Worm (Caenorhabditis elegans) whole organism, young adult: ENCODE measurements around the gene srz-60.

ENCODE experiments used
- B0035.1 ChIP-seq: sonication (generic microtip); optimal IDR thresholded peaks from 2 replicates; lab custom pipeline; 2016; ENCODE audit warnings: missing genetic modification characterization, mild to moderate bottlenecking, missing compliant biosample characterization, missing genotype, missing genetic modification reagents
- D2030.7 ChIP-seq: fragments of 200-800 bp; sonication (Bioruptor generic); IDR thresholded peaks from 2 replicates; pipeline ENCODE4 v1.3.6; 2022; ENCODE audit warnings: missing genetic modification reagents, missing genetic modification characterization, missing compliant biosample characterization
- F10E7.11 ChIP-seq: sonication (generic microtip); optimal IDR thresholded peaks from 2 replicates; lab custom pipeline; 2017; ENCODE audit warnings: mild to moderate bottlenecking, missing genetic modification characterization, moderate library complexity, missing compliant biosample characterization
- F33H1.4 ChIP-seq: fragments of 200-800 bp; sonication (Bioruptor generic); IDR thresholded peaks from 2 replicates; pipeline ENCODE4 v1.3.6; 2022; ENCODE audit warnings: missing genetic modification reagents, missing genetic modification characterization, missing compliant biosample characterization
- F49E8.2 ChIP-seq: sonication (generic microtip); optimal IDR thresholded peaks from 3 replicates; lab custom pipeline; 2017; ENCODE audit warnings: missing genetic modification characterization, mild to moderate bottlenecking, missing compliant biosample characterization, antibody characterized with exemption, moderate library complexity; ENCODE audit not compliant: insufficient read depth
- F55B11.4 ChIP-seq: sonication (generic microtip); optimal IDR thresholded peaks from 2 replicates; lab custom pipeline; 2016; ENCODE audit warnings: missing compliant biosample characterization, missing genetic modification characterization, borderline replicate concordance; ENCODE audit not compliant: insufficient read depth
- F57C9.4 ChIP-seq: sonication (generic microtip); optimal IDR thresholded peaks from 2 replicates; lab custom pipeline; 2017; ENCODE audit warnings: mild to moderate bottlenecking, missing genetic modification characterization, missing compliant biosample characterization
- K11D2.4 ChIP-seq: fragments of 200-800 bp; sonication (Bioruptor generic); IDR thresholded peaks from 2 replicates; pipeline ENCODE4 v1.3.6; 2022; ENCODE audit warnings: missing genetic modification reagents, missing genetic modification characterization, missing compliant biosample characterization
- K12H6.12 ChIP-seq: fragments of 200-800 bp; sonication (Bioruptor generic); optimal IDR thresholded peaks from 2 replicates; lab custom pipeline; 2018; ENCODE audit warnings: mild to moderate bottlenecking, missing genetic modification characterization, missing compliant biosample characterization
- Y53G8AR.9 ChIP-seq: fragments of 200-800 bp; sonication (Bioruptor generic); conservative IDR thresholded peaks from 2 replicates; pipeline ENCODE4 v1.3.6; 2022; ENCODE audit warnings: missing genetic modification reagents, missing genetic modification characterization, missing compliant biosample characterization
- Y56A3A.18 ChIP-seq: fragments of 200-800 bp; sonication (Bioruptor generic); IDR thresholded peaks from 2 replicates; pipeline ENCODE4 v1.3.6; 2022; ENCODE audit warnings: missing genetic modification reagents, missing genetic modification characterization, missing compliant biosample characterization
- Y79H2A.3 ChIP-seq: fragments of 200-800 bp; sonication (Bioruptor generic); conservative IDR thresholded peaks from 2 replicates; pipeline ENCODE4 v1.3.6; 2022; ENCODE audit warnings: missing genetic modification reagents, missing genetic modification characterization, missing compliant biosample characterization
- akir-1 ChIP-seq: fragments of 200-800 bp; sonication (Bioruptor generic); optimal IDR thresholded peaks from 2 replicates; lab custom pipeline; 2018; ENCODE audit warnings: mild to moderate bottlenecking, missing genetic modification characterization, moderate library complexity, missing compliant biosample characterization
- ceh-27 ChIP-seq: fragments of 200-800 bp; sonication (Bioruptor generic); optimal IDR thresholded peaks from 2 replicates; lab custom pipeline; 2018; ENCODE audit warnings: mild to moderate bottlenecking, missing genetic modification characterization, moderate library complexity, missing compliant biosample characterization
- ceh-40 ChIP-seq: fragments of 200-800 bp; sonication (Bioruptor generic); IDR thresholded peaks from 2 replicates; pipeline ENCODE4 v1.3.6; 2022; ENCODE audit warnings: missing genetic modification characterization, missing compliant biosample characterization
- ceh-91 ChIP-seq: fragments of 200-800 bp; sonication (Bioruptor generic); IDR thresholded peaks from 2 replicates; pipeline ENCODE4 v1.3.6; 2022; ENCODE audit warnings: missing genetic modification reagents, missing genetic modification characterization, missing compliant biosample characterization
- die-1 ChIP-seq: sonication (generic microtip); optimal IDR thresholded peaks from 2 replicates; lab custom pipeline; 2016; ENCODE audit warnings: missing genotype, mild to moderate bottlenecking, missing genetic modification characterization, missing compliant biosample characterization
- dox-1 ChIP-seq: fragments of 200-800 bp; sonication (Bioruptor generic); IDR thresholded peaks from 2 replicates; pipeline ENCODE4 v1.3.6; 2022; ENCODE audit warnings: missing genetic modification reagents, missing genetic modification characterization, missing compliant biosample characterization
- dpff-1 ChIP-seq: sonication (generic microtip); optimal IDR thresholded peaks from 2 replicates; lab custom pipeline; 2017; ENCODE audit warnings: mild to moderate bottlenecking, missing genetic modification characterization, missing compliant biosample characterization
- egrh-3 ChIP-seq: fragments of 200-800 bp; sonication (Bioruptor generic); IDR thresholded peaks from 2 replicates; pipeline ENCODE4 v1.3.6; 2022; ENCODE audit warnings: missing genetic modification reagents, missing genetic modification characterization, missing compliant biosample characterization
- fkh-3 ChIP-seq: sonication (generic microtip); optimal IDR thresholded peaks from 2 replicates; lab custom pipeline; 2016; ENCODE audit warnings: mild to moderate bottlenecking, missing genetic modification characterization, missing compliant biosample characterization
- him-1 ChIP-seq: sonication (generic microtip); optimal IDR thresholded peaks from 2 replicates; lab custom pipeline; 2016; ENCODE audit warnings: missing genotype, missing genetic modification reagents, missing genetic modification characterization, missing compliant biosample characterization
- hlh-26 ChIP-seq: fragments of 200-800 bp; sonication (Bioruptor generic); conservative IDR thresholded peaks from 2 replicates; pipeline ENCODE4 v1.3.6; 2022; ENCODE audit warnings: missing genetic modification reagents, missing genetic modification characterization, missing compliant biosample characterization
- hrde-1 ChIP-seq: sonication (generic microtip); optimal IDR thresholded peaks from 2 replicates; lab custom pipeline; 2016; ENCODE audit warnings: missing genetic modification characterization, mild to moderate bottlenecking, missing compliant biosample characterization, moderate library complexity, missing genotype, missing genetic modification reagents, borderline replicate concordance
- lsy-27 ChIP-seq: sonication (generic microtip); optimal IDR thresholded peaks from 2 replicates; lab custom pipeline; 2017; ENCODE audit warnings: missing genetic modification characterization, mild to moderate bottlenecking, missing compliant biosample characterization, antibody characterized with exemption, missing genotype, borderline replicate concordance; ENCODE audit not compliant: insufficient read depth
- madf-6 ChIP-seq: fragments of 200-800 bp; sonication (Bioruptor generic); IDR thresholded peaks from 2 replicates; pipeline ENCODE4 v1.3.6; 2022; ENCODE audit warnings: missing genetic modification reagents, missing genetic modification characterization, missing compliant biosample characterization
- nhr-120 ChIP-seq: fragments of 200-800 bp; sonication (Bioruptor generic); IDR thresholded peaks from 2 replicates; pipeline ENCODE4 v1.3.6; 2022; ENCODE audit warnings: missing genetic modification characterization, missing compliant biosample characterization
- nhr-179 ChIP-seq: sonication (generic microtip); optimal IDR thresholded peaks from 2 replicates; lab custom pipeline; 2016; ENCODE audit warnings: mild to moderate bottlenecking, missing genetic modification characterization, missing compliant biosample characterization
- nhr-27 ChIP-seq: fragments of 200-800 bp; sonication (Bioruptor generic); optimal IDR thresholded peaks from 2 replicates; lab custom pipeline; 2018; ENCODE audit warnings: mild to moderate bottlenecking, missing genetic modification characterization, moderate library complexity, missing compliant biosample characterization
- repo-1 ChIP-seq: sonication (generic microtip); optimal IDR thresholded peaks from 2 replicates; lab custom pipeline; 2017; ENCODE audit warnings: mild to moderate bottlenecking, missing genetic modification characterization, missing compliant biosample characterization
- rpc-1 ChIP-seq, 2 experiments: fragments of 150-350 bp in 1 of 2; sonication (generic microtip) in 1 of 2; optimal IDR thresholded peaks; 2 replicates each; lab custom pipeline; 2014 to 2018; ENCODE audit warnings: missing biosample characterization in 1 of 2, missing genetic modification characterization in 1 of 2, missing genetic modification reagents in 1 of 2, missing genotype in 1 of 2
- sea-2 ChIP-seq: fragments of 200-800 bp; sonication (Bioruptor generic); IDR thresholded peaks from 2 replicates; pipeline ENCODE4 v1.3.6; 2022; ENCODE audit warnings: missing genetic modification characterization, missing compliant biosample characterization
- snpc-1.1 ChIP-seq: sonication (generic microtip); optimal IDR thresholded peaks from 2 replicates; lab custom pipeline; 2017; ENCODE audit warnings: missing genetic modification characterization, mild to moderate bottlenecking, missing compliant biosample characterization, antibody characterized with exemption, moderate library complexity, missing genotype, missing genetic modification reagents; ENCODE audit not compliant: insufficient read depth
- snpc-4 ChIP-seq, 5 experiments: fragments of 150-350 bp in 1 of 5; sonication (generic microtip) in 4 of 5; optimal IDR thresholded peaks; 2 replicates each; lab custom pipeline; 2014 to 2018; ENCODE audit warnings: missing genetic modification characterization in 5 of 5, missing biosample characterization in 3 of 5, antibody characterized with exemption in 2 of 5, mild to moderate bottlenecking in 2 of 5, missing compliant biosample characterization in 2 of 5, missing genotype in 2 of 5, moderate library complexity in 2 of 5, missing genetic modification reagents in 1 of 5
- somi-1 ChIP-seq: fragments of 200-800 bp; sonication (Bioruptor generic); optimal IDR thresholded peaks from 2 replicates; lab custom pipeline; 2018; ENCODE audit warnings: mild to moderate bottlenecking, missing genetic modification characterization, missing compliant biosample characterization
- ztf-18 ChIP-seq: sonication (generic microtip); optimal IDR thresholded peaks from 2 replicates; lab custom pipeline; 2016; ENCODE audit warnings: missing genotype, mild to moderate bottlenecking, missing genetic modification characterization, missing compliant biosample characterization
- ztf-22 ChIP-seq: fragments of 200-800 bp; sonication (Bioruptor generic); optimal IDR thresholded peaks from 2 replicates; lab custom pipeline; 2018; ENCODE audit warnings: mild to moderate bottlenecking, missing genetic modification characterization, moderate library complexity, missing compliant biosample characterization
- ztf-25 ChIP-seq: fragments of 200-800 bp; sonication (Bioruptor generic); IDR thresholded peaks from 2 replicates; pipeline ENCODE4 v1.3.6; 2022; ENCODE audit warnings: missing genetic modification reagents, missing genetic modification characterization, missing compliant biosample characterization
- ztf-26 ChIP-seq: sonication (generic microtip); optimal IDR thresholded peaks from 2 replicates; lab custom pipeline; 2017; ENCODE audit warnings: missing genetic modification characterization, missing compliant biosample characterization
- ztf-28 ChIP-seq: fragments of 200-800 bp; sonication (Bioruptor generic); IDR thresholded peaks from 2 replicates; pipeline ENCODE4 v1.3.6; 2022; ENCODE audit warnings: missing genetic modification reagents, missing genetic modification characterization, missing compliant biosample characterization
- ztf-3 ChIP-seq: fragments of 200-800 bp; sonication (Bioruptor generic); optimal IDR thresholded peaks from 2 replicates; lab custom pipeline; 2018; ENCODE audit warnings: mild to moderate bottlenecking, missing genetic modification characterization, missing compliant biosample characterization
- ztf-6 ChIP-seq: fragments of 200-800 bp; sonication (Bioruptor generic); IDR thresholded peaks from 2 replicates; pipeline ENCODE4 v1.3.6; 2022; ENCODE audit warnings: missing genetic modification reagents, missing genetic modification characterization, missing compliant biosample characterization

srz-60 gene

ce11 chrIV:3382338-3382907 is 46.3 kb upstream of the srz-60 start, which contains the start of gene B0546.3 (continued):
- TF ChIP-seq snpc-1.1 (no peak), F49E8.2 (tag; lab: Kevin White, UChicago) (no peak), repo-1 (peak; percentile 54), dpff-1 (tag; lab: Kevin White, UChicago) (no peak), F55B11.4 (no peak), nhr-120 (GFP tag; lab: Robert Waterston, UW) (no peak), akir-1 (GFP tag; lab: Kevin White, UChicago) (no peak), ztf-25 (GFP tag; lab: Robert Waterston, UW) (no peak), D2030.7 (GFP tag; lab: Robert Waterston, UW) (no peak), ztf-6 (GFP tag; lab: Robert Waterston, UW) (no peak), ceh-91 (GFP tag; lab: Robert Waterston, UW) (no peak), B0035.1 (tag; lab: Kevin White, UChicago) (no peak), K11D2.4 (GFP tag; lab: Robert Waterston, UW) (no peak), die-1 (tag; lab: Kevin White, UChicago) (no peak), ztf-22 (GFP tag; lab: Kevin White, UChicago) (no peak), Y56A3A.18 (GFP tag; lab: Robert Waterston, UW) (no peak), nhr-27 (tag; lab: Kevin White, UChicago) (no peak), nhr-179 (tag; lab: Kevin White, UChicago) (no peak), F33H1.4 (no peak), sea-2 (GFP tag; lab: Robert Waterston, UW) (no peak), Y53G8AR.9 (GFP tag; lab: Robert Waterston, UW) (0 out of 2 replicates have a peak, but pooled peaks have one; percentile 34), F10E7.11 (tag; lab: Kevin White, UChicago) (no peak), ztf-18 (tag; lab: Kevin White, UChicago) (no peak), F57C9.4 (tag; lab: Kevin White, UChicago) (peak; percentile 59), madf-6 (GFP tag; lab: Robert Waterston, UW) (0 out of 2 replicates have a peak, but pooled peaks have one; percentile 25), hlh-26 (GFP tag; lab: Robert Waterston, UW) (no peak), egrh-3 (GFP tag; lab: Robert Waterston, UW) (no peak), K12H6.12 (no peak), ceh-40 (GFP tag; lab: Robert Waterston, UW) (no peak), rpc-1 (optimal IDR thresholded peaks at IDR 0.05; lab: Kevin White, UChicago) (no peak), rpc-1 (tag; optimal IDR thresholded peaks at IDR 0.05; lab: Kevin White, UChicago) (no peak), dox-1 (GFP tag; lab: Robert Waterston, UW) (0 out of 2 replicates have a peak, but pooled peaks have one; percentile 10), ztf-26 (peak; percentile 63), ztf-3 (no peak), him-1 (tag; lab: Kevin White, UChicago) (no peak), fkh-3 (tag; lab: Kevin White, UChicago) (no peak), Y79H2A.3 (GFP tag; lab: Robert Waterston, UW) (no peak), hrde-1 (no peak), ceh-27 (GFP tag; lab: Kevin White, UChicago) (no peak), somi-1 (GFP tag; lab: Kevin White, UChicago) (no peak), lsy-27 (no peak), ztf-28 (GFP tag; lab: Robert Waterston, UW) (no peak), snpc-4 (GFP tag; optimal IDR thresholded peaks at IDR 0.05; lab: Kevin White, UChicago) (no peak), snpc-4 (tag; optimal IDR thresholded peaks at IDR 0.05; lab: Kevin White, UChicago) (peak in 1 of 4 experiments; percentile 11)
